Worm (Caenorhabditis elegans) whole organism, L1 larva: ENCODE measurements around the gene che-11.

ENCODE experiments used
- aly-2 ChIP-seq: fragments of 150-350 bp; optimal IDR thresholded peaks from 2 replicates; lab custom pipeline; 2014; ENCODE audit warnings: missing biosample characterization, missing genetic modification characterization
- ceh-8 ChIP-seq: fragments of 200-800 bp; sonication (Bioruptor generic); optimal IDR thresholded peaks from 2 replicates; lab custom pipeline; 2018; ENCODE audit warnings: mild to moderate bottlenecking, missing genetic modification characterization, moderate library complexity, missing compliant biosample characterization
- ets-5 ChIP-seq: fragments of 200-800 bp; sonication (Bioruptor generic); IDR thresholded peaks from 2 replicates; pipeline ENCODE4 v1.3.6; 2022; ENCODE audit warnings: missing genetic modification characterization, missing compliant biosample characterization
- fkh-4 ChIP-seq: sonication (generic microtip); optimal IDR thresholded peaks from 2 replicates; lab custom pipeline; 2016; ENCODE audit warnings: missing compliant biosample characterization, missing genetic modification characterization, borderline replicate concordance
- fos-1 ChIP-seq: fragments of 150-350 bp; optimal IDR thresholded peaks from 2 replicates; lab custom pipeline; 2014; ENCODE audit warnings: missing biosample characterization, missing genetic modification characterization
- hlh-4 ChIP-seq: sonication (generic microtip); optimal IDR thresholded peaks from 2 replicates; lab custom pipeline; 2016; ENCODE audit warnings: mild to moderate bottlenecking, missing genetic modification characterization, missing compliant biosample characterization
- lin-39 ChIP-seq: fragments of 150-350 bp; optimal IDR thresholded peaks from 2 replicates; lab custom pipeline; 2014; ENCODE audit warnings: missing biosample characterization, missing genetic modification reagents, missing genetic modification characterization
- nhr-237 ChIP-seq: fragments of 150-350 bp; optimal IDR thresholded peaks from 2 replicates; lab custom pipeline; 2014; ENCODE audit warnings: missing biosample characterization, missing genetic modification characterization
- nhr-76 ChIP-seq: sonication (generic microtip); optimal IDR thresholded peaks from 2 replicates; lab custom pipeline; 2017; ENCODE audit warnings: missing biosample characterization, missing genetic modification characterization
- nhr-84 ChIP-seq: sonication (generic microtip); optimal IDR thresholded peaks from 2 replicates; lab custom pipeline; 2017; ENCODE audit warnings: missing biosample characterization, missing genetic modification characterization
- pag-3 ChIP-seq: sonication (generic microtip); optimal IDR thresholded peaks from 2 replicates; lab custom pipeline; 2017; ENCODE audit warnings: missing genetic modification characterization, mild to moderate bottlenecking, missing compliant biosample characterization, antibody characterized with exemption, borderline replicate concordance; ENCODE audit not compliant: insufficient read depth
- pqm-1 ChIP-seq: sonication (generic microtip); optimal IDR thresholded peaks from 3 replicates; lab custom pipeline; 2017; ENCODE audit warnings: missing biosample characterization, missing genetic modification characterization
- unc-130 ChIP-seq: fragments of 150-350 bp; optimal IDR thresholded peaks from 2 replicates; lab custom pipeline; 2017; ENCODE audit warnings: missing biosample characterization, missing genetic modification characterization, inconsistent platforms
- unc-62 ChIP-seq: fragments of 150-350 bp; optimal IDR thresholded peaks from 2 replicates; lab custom pipeline; 2014; ENCODE audit warnings: missing biosample characterization, missing genetic modification reagents, missing genetic modification characterization

ce11 chrV:12161157-12161556, 10.7 kb upstream of the che-11 start:
- no peak for TF ChIP-seq unc-62
- no peak for TF ChIP-seq lin-39 (tag; lab: Kevin White, UChicago)
- TF ChIP-seq pag-3 (tag; lab: Kevin White, UChicago) = no peak
- TF ChIP-seq nhr-76 (tag; lab: Kevin White, UChicago) = no peak
- TF ChIP-seq nhr-84 (tag; lab: Kevin White, UChicago) = no peak
- TF ChIP-seq pqm-1 = no peak
- TF ChIP-seq ceh-8 (GFP tag; lab: Kevin White, UChicago) = no peak
- no peak for TF ChIP-seq fos-1
- TF ChIP-seq hlh-4 (tag; lab: Kevin White, UChicago) = no peak
- no peak for TF ChIP-seq ets-5 (GFP tag; lab: Robert Waterston, UW)
- no peak for TF ChIP-seq nhr-237
- no peak for TF ChIP-seq fkh-4
- no peak for TF ChIP-seq aly-2 (tag; lab: Kevin White, UChicago)
- TF ChIP-seq unc-130 (tag; lab: Kevin White, UChicago) = no peak
